Fruit fly (Drosophila melanogaster) whole organism, embryonic: ENCODE measurements around the gene Prp16.
A peak's percentile ranks its signal among the peaks of the same experiment; 100 is the strongest.

Source experiments
- Antp ChIP-seq: fragments of 200-800 bp; sonication (Bioruptor generic); optimal IDR thresholded peaks from 3 replicates; lab custom pipeline; 2016; ENCODE audit warnings: missing biosample characterization, missing genetic modification characterization
- Blimp-1 ChIP-seq: fragments of 200-800 bp; sonication (Bioruptor generic); optimal IDR thresholded peaks from 3 replicates; lab custom pipeline; 2018; ENCODE audit warnings: missing biosample characterization, missing genetic modification characterization, mild to moderate bottlenecking, moderate library complexity, missing genetic modification reagents
- C15 ChIP-seq: fragments of 200-800 bp; sonication (Bioruptor generic); IDR thresholded peaks from 3 replicates; pipeline ENCODE4 v1.3.6; 2022; ENCODE audit warnings: missing biosample characterization, missing genetic modification characterization
- CG10431 ChIP-seq: fragments of 200-800 bp; sonication (Bioruptor generic); optimal IDR thresholded peaks from 3 replicates; lab custom pipeline; 2018; ENCODE audit warnings: missing biosample characterization, mild to moderate bottlenecking, missing genetic modification characterization
- CG10543 ChIP-seq: fragments of 200-800 bp; sonication (Bioruptor generic); optimal IDR thresholded peaks from 3 replicates; lab custom pipeline; 2017; ENCODE audit warnings: missing biosample characterization, mild to moderate bottlenecking, missing genetic modification characterization, moderate library complexity
- CG10959 ChIP-seq: fragments of 200-800 bp; sonication (Bioruptor generic); IDR thresholded peaks from 2 replicates; pipeline ENCODE4 v1.3.6; 2022; ENCODE audit warnings: missing biosample characterization, missing genetic modification characterization
- CG12104 ChIP-seq: fragments of 200-800 bp; sonication (Bioruptor generic); optimal IDR thresholded peaks from 3 replicates; lab custom pipeline; 2016; ENCODE audit warnings: missing biosample characterization, missing genetic modification characterization
- CG12219 ChIP-seq: fragments of 200-800 bp; sonication (Bioruptor generic); optimal IDR thresholded peaks from 3 replicates; lab custom pipeline; 2018; ENCODE audit warnings: missing biosample characterization, mild to moderate bottlenecking, missing genetic modification characterization
- CG15601 ChIP-seq: fragments of 200-800 bp; sonication (Bioruptor generic); optimal IDR thresholded peaks from 3 replicates; lab custom pipeline; 2019; ENCODE audit warnings: missing biosample characterization, mild to moderate bottlenecking, missing genetic modification characterization, moderate library complexity
- CG18476 ChIP-seq: fragments of 200-800 bp; sonication (Bioruptor generic); optimal IDR thresholded peaks from 2 replicates; lab custom pipeline; 2016; ENCODE audit warnings: missing biosample characterization, mild to moderate bottlenecking, missing genetic modification characterization
- CG2712 ChIP-seq: fragments of 200-800 bp; optimal IDR thresholded peaks from 3 replicates; lab custom pipeline; 2019; ENCODE audit warnings: missing biosample characterization, mild to moderate bottlenecking, missing genetic modification characterization, moderate library complexity
- CG2875 ChIP-seq: fragments of 200-800 bp; sonication (Bioruptor generic); optimal IDR thresholded peaks from 2 replicates; lab custom pipeline; 2017; ENCODE audit warnings: missing biosample characterization, mild to moderate bottlenecking, missing genetic modification characterization, missing genetic modification reagents
- CG30020 ChIP-seq: fragments of 200-800 bp; optimal IDR thresholded peaks from 2 replicates; lab custom pipeline; 2019; ENCODE audit warnings: missing biosample characterization, mild to moderate bottlenecking, missing genetic modification characterization, moderate library complexity
- CG30431 ChIP-seq: fragments of 200-800 bp; sonication (Bioruptor generic); optimal IDR thresholded peaks from 2 replicates; lab custom pipeline; 2017; ENCODE audit warnings: missing biosample characterization, missing genetic modification characterization
- CG34224 ChIP-seq: fragments of 200-800 bp; sonication (Bioruptor generic); IDR thresholded peaks from 3 replicates; pipeline ENCODE4 v1.3.6; 2022; ENCODE audit warnings: missing biosample characterization, missing genetic modification characterization; ENCODE audit not compliant: partially characterized antibody
- CG5180 ChIP-seq: fragments of 200-800 bp; sonication (Bioruptor generic); optimal IDR thresholded peaks from 3 replicates; lab custom pipeline; 2017; ENCODE audit warnings: missing biosample characterization, missing genetic modification characterization, mild to moderate bottlenecking, moderate library complexity, missing genetic modification reagents
- CG6689 ChIP-seq: fragments of 200-800 bp; sonication (Bioruptor generic); IDR thresholded peaks from 2 replicates; pipeline ENCODE4 v1.3.6; 2022; ENCODE audit warnings: missing biosample characterization, missing genetic modification characterization
- CG6791 ChIP-seq: fragments of 200-800 bp; sonication (Bioruptor generic); IDR thresholded peaks from 3 replicates; pipeline ENCODE4 v1.3.6; 2022; ENCODE audit warnings: missing biosample characterization, missing genetic modification characterization; ENCODE audit not compliant: partially characterized antibody
- CG8388 ChIP-seq: fragments of 200-800 bp; sonication (Bioruptor generic); optimal IDR thresholded peaks from 2 replicates; lab custom pipeline; 2019; ENCODE audit warnings: missing biosample characterization, mild to moderate bottlenecking, missing genetic modification characterization, moderate library complexity
- CG8944 ChIP-seq: fragments of 200-800 bp; sonication (Bioruptor generic); optimal IDR thresholded peaks from 3 replicates; lab custom pipeline; 2016; ENCODE audit warnings: missing biosample characterization, missing genetic modification characterization
- CG9437 ChIP-seq: fragments of 200-800 bp; sonication (Bioruptor generic); optimal IDR thresholded peaks from 2 replicates; lab custom pipeline; 2018; ENCODE audit warnings: missing biosample characterization, mild to moderate bottlenecking, missing genetic modification characterization
- CHES-1-like ChIP-seq: fragments of 200-800 bp; sonication (Bioruptor generic); optimal IDR thresholded peaks from 2 replicates; lab custom pipeline; 2016; ENCODE audit warnings: missing biosample characterization, missing genetic modification characterization
- Dip3 ChIP-seq: fragments of 200-800 bp; sonication (Bioruptor generic); optimal IDR thresholded peaks from 3 replicates; lab custom pipeline; 2016; ENCODE audit warnings: missing biosample characterization, missing genetic modification characterization
- HLHmδ ChIP-seq: fragments of 200-800 bp; sonication (Bioruptor generic); optimal IDR thresholded peaks from 2 replicates; lab custom pipeline; 2018; ENCODE audit warnings: missing biosample characterization, mild to moderate bottlenecking, missing genetic modification characterization, moderate library complexity
- Hr3 ChIP-seq: fragments of 200-800 bp; sonication (Bioruptor generic); optimal IDR thresholded peaks from 3 replicates; lab custom pipeline; 2016; ENCODE audit warnings: missing biosample characterization, missing genetic modification characterization
- Lpt ChIP-seq: fragments of >200 bp; optimal IDR thresholded peaks from 2 replicates; lab custom pipeline; 2018; ENCODE audit warnings: missing biosample characterization, missing genetic modification characterization
- MBD-R2 ChIP-seq: fragments of 200-800 bp; sonication (Bioruptor generic); IDR thresholded peaks from 2 replicates; pipeline ENCODE4 v1.3.6; 2022; ENCODE audit warnings: missing biosample characterization, missing genetic modification characterization
- Ptx1 ChIP-seq: fragments of 200-800 bp; sonication (Bioruptor generic); IDR thresholded peaks from 2 replicates; pipeline ENCODE4 v1.3.6; 2022; ENCODE audit warnings: missing biosample characterization, missing genetic modification characterization
- Stat92E ChIP-seq, 3 experiments: fragments of >200 bp in 2 of 3; fragments of 200-800 bp in 1 of 3; sonication (Bioruptor generic) in 1 of 3; optimal IDR thresholded peaks; 2 replicates each; lab custom pipeline; 2017 to 2019; ENCODE audit warnings: missing biosample characterization in 3 of 3, missing genetic modification characterization in 3 of 3, mild to moderate bottlenecking in 1 of 3, moderate library complexity in 1 of 3
- ara ChIP-seq: fragments of 200-800 bp; sonication (Bioruptor generic); IDR thresholded peaks from 2 replicates; pipeline ENCODE4 v1.3.6; 2022; ENCODE audit warnings: missing biosample characterization, missing genetic modification characterization
- btn ChIP-seq: fragments of 200-800 bp; sonication (Bioruptor generic); optimal IDR thresholded peaks from 2 replicates; lab custom pipeline; 2016; ENCODE audit warnings: missing biosample characterization, missing genetic modification characterization
- cad ChIP-seq: fragments of >200 bp; optimal IDR thresholded peaks from 2 replicates; lab custom pipeline; 2017; ENCODE audit warnings: missing biosample characterization, missing genetic modification characterization
- chif ChIP-seq, 2 experiments: fragments of 200-800 bp; sonication (Bioruptor generic); optimal IDR thresholded peaks; 3 replicates each; lab custom pipeline; 2016; ENCODE audit warnings: missing biosample characterization in 2 of 2, missing genetic modification characterization in 2 of 2
- crc ChIP-seq: fragments of 200-800 bp; sonication (Bioruptor generic); optimal IDR thresholded peaks from 2 replicates; lab custom pipeline; 2016; ENCODE audit warnings: missing biosample characterization, missing genetic modification characterization
- dati ChIP-seq: fragments of 200-800 bp; sonication (Bioruptor generic); IDR thresholded peaks from 2 replicates; pipeline ENCODE4 v1.3.6; 2022; ENCODE audit warnings: missing biosample characterization, missing genetic modification characterization
- dmrt11E ChIP-seq: fragments of 200-800 bp; sonication (Bioruptor generic); optimal IDR thresholded peaks from 3 replicates; lab custom pipeline; 2018; ENCODE audit warnings: missing biosample characterization, mild to moderate bottlenecking, missing genetic modification characterization, moderate library complexity
- eyg ChIP-seq: fragments of 200-800 bp; sonication (Bioruptor generic); optimal IDR thresholded peaks from 3 replicates; lab custom pipeline; 2016; ENCODE audit warnings: missing biosample characterization, missing genetic modification characterization
- fd3F ChIP-seq: fragments of 200-800 bp; sonication (Bioruptor generic); optimal IDR thresholded peaks from 2 replicates; lab custom pipeline; 2018; ENCODE audit warnings: missing biosample characterization, mild to moderate bottlenecking, missing genetic modification characterization, moderate library complexity
- gfzf ChIP-seq: fragments of 200-800 bp; sonication (Bioruptor generic); optimal IDR thresholded peaks from 2 replicates; lab custom pipeline; 2016; ENCODE audit warnings: missing biosample characterization, mild to moderate bottlenecking, missing genetic modification characterization, moderate library complexity
- hkb ChIP-seq, 2 experiments: fragments of 200-800 bp in 1 of 2; fragments of >200 bp in 1 of 2; sonication (Bioruptor generic) in 1 of 2; IDR thresholded peaks in 1 of 2; optimal IDR thresholded peaks in 1 of 2; 2 replicates each; pipeline versions ENCODE4 v1.3.6 to Lab custom; 2017 to 2022; ENCODE audit warnings: missing biosample characterization in 1 of 2, missing genetic modification characterization in 1 of 2
- knrl ChIP-seq: fragments of 200-800 bp; sonication (Bioruptor generic); IDR thresholded peaks from 3 replicates; pipeline ENCODE4 v1.3.6; 2022; ENCODE audit warnings: missing biosample characterization, missing genetic modification characterization; ENCODE audit not compliant: partially characterized antibody
- pros ChIP-seq: fragments of 200-800 bp; sonication (Bioruptor generic); optimal IDR thresholded peaks from 3 replicates; lab custom pipeline; 2019; ENCODE audit warnings: missing biosample characterization, mild to moderate bottlenecking, missing genetic modification characterization, moderate library complexity
- psq ChIP-seq: fragments of 200-800 bp; sonication (Bioruptor generic); optimal IDR thresholded peaks from 2 replicates; lab custom pipeline; 2017; ENCODE audit warnings: missing biosample characterization, missing genetic modification characterization
- stc ChIP-seq: fragments of 200-800 bp; sonication (Bioruptor generic); IDR thresholded peaks from 2 replicates; pipeline ENCODE4 v1.3.6; 2022; ENCODE audit warnings: missing biosample characterization, missing genetic modification characterization
- tio ChIP-seq: fragments of 200-800 bp; sonication (Bioruptor generic); optimal IDR thresholded peaks from 2 replicates; lab custom pipeline; 2017; ENCODE audit warnings: missing biosample characterization, missing genetic modification characterization, inconsistent platforms
- trem ChIP-seq: fragments of 200-800 bp; optimal IDR thresholded peaks from 3 replicates; lab custom pipeline; 2019; ENCODE audit warnings: missing biosample characterization, mild to moderate bottlenecking, missing genetic modification characterization, moderate library complexity
- unc-4 ChIP-seq: fragments of 200-800 bp; sonication (Bioruptor generic); IDR thresholded peaks from 2 replicates; pipeline ENCODE4 v1.3.6; 2022; ENCODE audit warnings: missing biosample characterization, missing genetic modification characterization; ENCODE audit not compliant: partially characterized antibody
- vfl ChIP-seq: fragments of 200-800 bp; sonication (Bioruptor generic); optimal IDR thresholded peaks from 2 replicates; lab custom pipeline; 2016; ENCODE audit warnings: missing biosample characterization, missing genetic modification characterization

The Prp16 gene

dm6 chrX:14208426-14209208 is 7.5 kb downstream of the Prp16 start (continued):
- TF ChIP-seq HLHmδ (peak; percentile 59), MBD-R2 (GFP tag; lab: Robert Waterston, UW) (0 out of 2 replicates have a peak, but pooled peaks have one; percentile 22), Stat92E (GFP tag; optimal IDR thresholded peaks at IDR 0.05; lab: Kevin White, UChicago) (no peak), stc (GFP tag; lab: Robert Waterston, UW) (peak; percentile 68), eyg (GFP tag; lab: Kevin White, UChicago) (no peak), Blimp-1 (GFP tag; lab: Kevin White, UChicago) (peak; percentile 77), Ptx1 (GFP tag; lab: Robert Waterston, UW) (peak; percentile 62), CHES-1-like (no peak), CG12219 (GFP tag; lab: Kevin White, UChicago) (peak; percentile 68), Dip3 (GFP tag; lab: Kevin White, UChicago) (no peak), chif (GFP tag; optimal IDR thresholded peaks at IDR 0.05; lab: Kevin White, UChicago) (peak; percentile 7 to 54), CG30020 (tag; lab: Kevin White, UChicago) (no peak), knrl (GFP tag; lab: Robert Waterston, UW) (no peak), Lpt (GFP tag; lab: Kevin White, UChicago) (no peak), CG10959 (GFP tag; lab: Robert Waterston, UW) (peak; percentile 29; the same call in 1 of the 2 replicates), cad (GFP tag; lab: Kevin White, UChicago) (no peak), vfl (GFP tag; lab: Kevin White, UChicago) (no peak), CG12104 (GFP tag; lab: Kevin White, UChicago) (peak; percentile 59), CG6791 (no peak), CG34224 (GFP tag; lab: Robert Waterston, UW) (peak; percentile 41; the same call in 1 of the 3 replicates), CG5180 (peak; percentile 69), CG8388 (GFP tag; lab: Kevin White, UChicago) (peak; percentile 77), CG8944 (GFP tag; lab: Kevin White, UChicago) (no peak), CG30431 (GFP tag; lab: Kevin White, UChicago) (peak; percentile 7), crc (peak; percentile 1), psq (GFP tag; lab: Kevin White, UChicago) (no peak), CG6689 (peak; percentile 55), unc-4 (GFP tag; lab: Robert Waterston, UW) (no peak), CG18476 (peak; percentile 48), trem (tag; lab: Kevin White, UChicago) (peak; percentile 47), fd3F (no peak), ara (no peak), CG10431 (GFP tag; lab: Kevin White, UChicago) (no peak), CG9437 (GFP tag; lab: Kevin White, UChicago) (peak; percentile 55), tio (peak; percentile 1), Hr3 (GFP tag; lab: Kevin White, UChicago) (peak; percentile 46), CG2712 (tag; lab: Kevin White, UChicago) (peak; percentile 71), btn (GFP tag; lab: Kevin White, UChicago) (no peak), pros (peak; percentile 15), dati (no peak), hkb (optimal IDR thresholded peaks at IDR 0.05; lab: Kevin White, UChicago) (no peak), hkb (GFP tag; IDR thresholded peaks at IDR 0.05; lab: Robert Waterston, UW) (peak; percentile 82), CG2875 (peak; percentile 19), dmrt11E (tag; lab: Kevin White, UChicago) (peak; percentile 71), Antp (GFP tag; lab: Kevin White, UChicago) (no peak), gfzf (GFP tag; lab: Kevin White, UChicago) (no peak), CG15601 (tag; lab: Kevin White, UChicago) (peak; percentile 64), C15 (GFP tag; lab: Robert Waterston, UW) (no peak), CG10543 (GFP tag; lab: Kevin White, UChicago) (no peak)
